Worm (Caenorhabditis elegans) whole organism, young adult: ENCODE results near the gene M151.2.

Experiments
- F10E7.11 ChIP-seq: sonication (generic microtip); optimal IDR thresholded peaks from 2 replicates; lab custom pipeline; 2017; ENCODE audit warnings: mild to moderate bottlenecking, missing genetic modification characterization, moderate library complexity, missing compliant biosample characterization
- attf-5 ChIP-seq: fragments of 200-800 bp; sonication (Bioruptor generic); optimal IDR thresholded peaks from 2 replicates; lab custom pipeline; 2018; ENCODE audit warnings: mild to moderate bottlenecking, missing genetic modification characterization, missing compliant biosample characterization
- lin-26 ChIP-seq: fragments of 200-800 bp; sonication (Bioruptor generic); IDR thresholded peaks from 2 replicates; pipeline ENCODE4 v1.3.6; 2022; ENCODE audit warnings: missing genetic modification reagents, missing genetic modification characterization, missing compliant biosample characterization
- lsy-27 ChIP-seq: sonication (generic microtip); optimal IDR thresholded peaks from 2 replicates; lab custom pipeline; 2017; ENCODE audit warnings: missing genetic modification characterization, mild to moderate bottlenecking, missing compliant biosample characterization, antibody characterized with exemption, missing genotype, borderline replicate concordance; ENCODE audit not compliant: insufficient read depth
- mel-28 ChIP-seq: sonication (generic microtip); optimal IDR thresholded peaks from 2 replicates; lab custom pipeline; 2016; ENCODE audit warnings: borderline replicate concordance, mild to moderate bottlenecking, missing genetic modification characterization, missing compliant biosample characterization
- nfya-2 ChIP-seq: fragments of 200-800 bp; sonication (Bioruptor generic); IDR thresholded peaks from 2 replicates; pipeline ENCODE4 v1.3.6; 2022; ENCODE audit warnings: missing genetic modification reagents, missing genetic modification characterization, missing compliant biosample characterization
- nhr-27 ChIP-seq: fragments of 200-800 bp; sonication (Bioruptor generic); optimal IDR thresholded peaks from 2 replicates; lab custom pipeline; 2018; ENCODE audit warnings: mild to moderate bottlenecking, missing genetic modification characterization, moderate library complexity, missing compliant biosample characterization
- snpc-4 ChIP-seq, 5 experiments: fragments of 150-350 bp in 1 of 5; sonication (generic microtip) in 4 of 5; optimal IDR thresholded peaks; 2 replicates each; lab custom pipeline; 2014 to 2018; ENCODE audit warnings: missing genetic modification characterization in 5 of 5, missing biosample characterization in 3 of 5, antibody characterized with exemption in 2 of 5, mild to moderate bottlenecking in 2 of 5, missing compliant biosample characterization in 2 of 5, missing genotype in 2 of 5, moderate library complexity in 2 of 5, missing genetic modification reagents in 1 of 5
- somi-1 ChIP-seq: fragments of 200-800 bp; sonication (Bioruptor generic); optimal IDR thresholded peaks from 2 replicates; lab custom pipeline; 2018; ENCODE audit warnings: mild to moderate bottlenecking, missing genetic modification characterization, missing compliant biosample characterization
- tbp1 ChIP-seq: fragments of 200-800 bp; sonication (Bioruptor generic); optimal IDR thresholded peaks from 2 replicates; lab custom pipeline; 2018; ENCODE audit warnings: mild to moderate bottlenecking, missing genetic modification characterization, missing compliant biosample characterization
- ztf-26 ChIP-seq: sonication (generic microtip); optimal IDR thresholded peaks from 2 replicates; lab custom pipeline; 2017; ENCODE audit warnings: missing genetic modification characterization, missing compliant biosample characterization

DNA sequence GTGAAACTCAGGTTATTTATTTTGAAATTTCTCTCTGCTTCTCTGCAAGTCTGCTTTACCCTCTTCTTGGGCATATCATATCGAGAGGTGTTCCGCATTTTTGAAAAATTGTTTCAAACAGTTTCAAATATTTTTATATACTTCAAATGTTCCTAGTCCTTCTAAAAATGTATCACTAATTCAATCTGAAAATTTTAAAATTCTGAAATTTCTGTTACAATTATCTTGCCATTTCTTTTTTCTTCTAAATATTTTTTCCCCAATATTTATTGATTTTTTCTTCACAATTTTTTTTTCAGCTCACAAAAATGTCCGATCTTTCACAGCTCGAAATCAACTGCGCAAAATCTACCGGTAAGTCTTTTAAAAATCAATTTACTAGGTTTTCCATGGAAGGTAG is 28.9 kb downstream of the M151.2 start, which contains the start of gene F19B10.4:
- TF ChIP-seq somi-1 (GFP tag; lab: Kevin White, UChicago) (no peak), lin-26 (GFP tag; lab: Robert Waterston, UW) (no peak), F10E7.11 (tag; lab: Kevin White, UChicago) (no peak), ztf-26 (tag; lab: Kevin White, UChicago) (no peak), nfya-2 (GFP tag; lab: Robert Waterston, UW) (no peak), mel-28 (no peak), attf-5 (GFP tag; lab: Kevin White, UChicago) (no peak), snpc-4 (GFP tag; optimal IDR thresholded peaks at IDR 0.05; lab: Kevin White, UChicago) (no peak), snpc-4 (tag; optimal IDR thresholded peaks at IDR 0.05; lab: Kevin White, UChicago) (no peak), nhr-27 (no peak), tbp1 (GFP tag; lab: Kevin White, UChicago) (no peak), lsy-27 (no peak)
